Worm (Caenorhabditis elegans) whole organism, midembryonic: ENCODE measurements around the gene F14D2.11.

ENCODE experiments used
- T22C8.4 ChIP-seq: fragments of 200-800 bp; sonication (Bioruptor generic); IDR thresholded peaks from 2 replicates; pipeline ENCODE4 v1.3.6; 2022; ENCODE audit warnings: missing genetic modification characterization, missing compliant biosample characterization
- cog-1 ChIP-seq: sonication (generic microtip); optimal IDR thresholded peaks from 2 replicates; lab custom pipeline; 2016; ENCODE audit warnings: missing genetic modification characterization, missing compliant biosample characterization
- flt-1 ChIP-seq: fragments of 200-800 bp; sonication (Bioruptor generic); IDR thresholded peaks from 2 replicates; pipeline ENCODE4 v1.3.6; 2022; ENCODE audit warnings: missing genetic modification characterization, missing compliant biosample characterization
- klf-2 ChIP-seq: fragments of 200-800 bp; sonication (Bioruptor generic); conservative IDR thresholded peaks from 2 replicates; pipeline ENCODE4 v1.3.6; 2022; ENCODE audit warnings: missing genetic modification reagents, missing genetic modification characterization, missing compliant biosample characterization
- med-1 ChIP-seq: sonication (generic microtip); optimal IDR thresholded peaks from 2 replicates; lab custom pipeline; 2017; ENCODE audit warnings: missing genetic modification characterization, mild to moderate bottlenecking, missing compliant biosample characterization, antibody characterized with exemption, missing genetic modification reagents; ENCODE audit not compliant: insufficient read depth
- ref-1 ChIP-seq: fragments of 200-800 bp; sonication (Bioruptor generic); conservative IDR thresholded peaks from 2 replicates; pipeline ENCODE4 v1.3.6; 2022; ENCODE audit warnings: missing genetic modification reagents, missing genetic modification characterization, missing compliant biosample characterization
- tab-1 ChIP-seq: fragments of 200-800 bp; sonication (Bioruptor generic); IDR thresholded peaks from 2 replicates; pipeline ENCODE4 v1.3.6; 2022; ENCODE audit warnings: missing genetic modification characterization, missing compliant biosample characterization
- ztf-23 ChIP-seq: fragments of 200-800 bp; sonication (Bioruptor generic); IDR thresholded peaks from 2 replicates; pipeline ENCODE4 v1.3.6; 2022; ENCODE audit warnings: missing genetic modification reagents, missing genetic modification characterization, missing compliant biosample characterization
- ztf-29 ChIP-seq: fragments of 200-800 bp; sonication (Bioruptor generic); IDR thresholded peaks from 2 replicates; pipeline ENCODE4 v1.3.6; 2022; ENCODE audit warnings: missing genetic modification reagents, missing genetic modification characterization, missing compliant biosample characterization

The F14D2.11 gene

ce11 chrII:3371010-3371409 is 29.1 kb upstream of the F14D2.11 start, which contains the start of gene bath-23:
TSS of gene bath-23 (plus strand) at chrII:3371310.
- TF ChIP-seq ztf-29 (GFP tag; lab: Robert Waterston, UW) (no peak), tab-1 (no peak), ref-1 (GFP tag; lab: Robert Waterston, UW) (no peak), ztf-23 (GFP tag; lab: Robert Waterston, UW) (no peak), klf-2 (GFP tag; lab: Robert Waterston, UW) (no peak), flt-1 (GFP tag; lab: Robert Waterston, UW) (no peak), cog-1 (no peak), med-1 (no peak), T22C8.4 (GFP tag; lab: Robert Waterston, UW) (no peak)

ce11 chrII:3370061-3370460 is 28.2 kb upstream of the F14D2.11 start, which contains the start of gene Y49F6C.8:
TSS of gene Y49F6C.8 (minus strand) at chrII:3370111.
- TF ChIP-seq ztf-29 (GFP tag; lab: Robert Waterston, UW): no peak
- no peak for TF ChIP-seq ref-1 (GFP tag; lab: Robert Waterston, UW)
- TF ChIP-seq cog-1: no peak
- no peak for TF ChIP-seq flt-1 (GFP tag; lab: Robert Waterston, UW)

ce11 chrII:3368097-3368496 is 26.2 kb upstream of the F14D2.11 start, which contains the start of gene Y49F6C.7:
TSS of gene Y49F6C.7 (minus strand) at chrII:3368197.
- TF ChIP-seq tab-1 (no peak), ztf-29 (GFP tag; lab: Robert Waterston, UW) (no peak), cog-1 (no peak), med-1 (no peak), ref-1 (GFP tag; lab: Robert Waterston, UW) (no peak), klf-2 (GFP tag; lab: Robert Waterston, UW) (no peak), flt-1 (GFP tag; lab: Robert Waterston, UW) (no peak), ztf-23 (GFP tag; lab: Robert Waterston, UW) (no peak), T22C8.4 (GFP tag; lab: Robert Waterston, UW) (no peak)

ce11 chrII:3367100-3367499 is 25.2 kb upstream of the F14D2.11 start, which contains the start of gene Y49F6C.6:
TSS of gene Y49F6C.6 (minus strand) at chrII:3367200.
- TF ChIP-seq cog-1: no peak
- TF ChIP-seq med-1: no peak
- TF ChIP-seq ztf-23 (GFP tag; lab: Robert Waterston, UW): no peak
- TF ChIP-seq T22C8.4 (GFP tag; lab: Robert Waterston, UW): no peak
- TF ChIP-seq klf-2 (GFP tag; lab: Robert Waterston, UW): no peak
- TF ChIP-seq tab-1: no peak
- TF ChIP-seq flt-1 (GFP tag; lab: Robert Waterston, UW): no peak

ce11 chrII:3365569-3365968 is 23.7 kb upstream of the F14D2.11 start:
- TF ChIP-seq flt-1 (GFP tag; lab: Robert Waterston, UW): peak; percentile 11; the same call in 1 of the 2 replicates

- TF ChIP-seq med-1 (no peak), klf-2 (GFP tag; lab: Robert Waterston, UW) (no peak), ztf-29 (GFP tag; lab: Robert Waterston, UW) (no peak), ztf-23 (GFP tag; lab: Robert Waterston, UW) (no peak), flt-1 (GFP tag; lab: Robert Waterston, UW) (no peak), tab-1 (no peak), cog-1 (no peak), T22C8.4 (GFP tag; lab: Robert Waterston, UW) (no peak), ref-1 (GFP tag; lab: Robert Waterston, UW) (no peak)
Observed at ce11 chrII:3358834-3359233, 16.9 kb upstream of the F14D2.11 start, which contains the start of the genes lido-14 and bath-27. TSS of gene lido-14 (plus strand) at chrII:3359134. TSS of gene bath-27 (plus strand) at chrII:3359139.

- TF ChIP-seq flt-1 (GFP tag; lab: Robert Waterston, UW) (no peak), ref-1 (GFP tag; lab: Robert Waterston, UW) (no peak), klf-2 (GFP tag; lab: Robert Waterston, UW) (no peak), ztf-23 (GFP tag; lab: Robert Waterston, UW) (no peak), ztf-29 (GFP tag; lab: Robert Waterston, UW) (no peak), cog-1 (no peak), med-1 (no peak), T22C8.4 (GFP tag; lab: Robert Waterston, UW) (no peak), tab-1 (no peak)
Observed at ce11 chrII:3349820-3350291, 8.0 kb upstream of the F14D2.11 start, which contains the start of gene F14D2.8. TSS of gene F14D2.8 (minus strand) at chrII:3349870.

- TF ChIP-seq ztf-29 (GFP tag; lab: Robert Waterston, UW) (no peak), ztf-23 (GFP tag; lab: Robert Waterston, UW) (no peak), ref-1 (GFP tag; lab: Robert Waterston, UW) (no peak), tab-1 (no peak), med-1 (no peak), flt-1 (GFP tag; lab: Robert Waterston, UW) (no peak), T22C8.4 (GFP tag; lab: Robert Waterston, UW) (no peak)
Observed at ce11 chrII:3347940-3348610, 6.2 kb upstream of the F14D2.11 start, which contains the start of the genes F14D2.14 and bath-29. TSS of gene F14D2.14 (minus strand) at chrII:3347990. TSS of gene bath-29 (plus strand) at chrII:3348560.

ce11 chrII:3346328-3346780 is 4.5 kb upstream of the F14D2.11 start, which contains the start of gene bath-30:
TSS of gene bath-30 (minus strand) at chrII:3346378.
- TF ChIP-seq ztf-23 (GFP tag; lab: Robert Waterston, UW): no peak
- TF ChIP-seq klf-2 (GFP tag; lab: Robert Waterston, UW): no peak
- TF ChIP-seq cog-1: no peak
- TF ChIP-seq tab-1: no peak

- TF ChIP-seq ref-1 (GFP tag; lab: Robert Waterston, UW): no peak
- no peak for TF ChIP-seq ztf-29 (GFP tag; lab: Robert Waterston, UW)
- TF ChIP-seq klf-2 (GFP tag; lab: Robert Waterston, UW): no peak
- TF ChIP-seq tab-1: no peak
- TF ChIP-seq cog-1: no peak
- TF ChIP-seq T22C8.4 (GFP tag; lab: Robert Waterston, UW): no peak
- no peak for TF ChIP-seq med-1
Observed at ce11 chrII:3344917-3345316, 3.0 kb upstream of the F14D2.11 start, which contains the start of gene bath-28. TSS of gene bath-28 (minus strand) at chrII:3344967.
